Worm (Caenorhabditis elegans) whole organism, L4 larva: Measurements from ENCODE around the gene scl-13.

Experiments used
- Y75B8A.6 ChIP-seq: fragments of 200-800 bp; sonication (Bioruptor generic); IDR thresholded peaks from 2 replicates; pipeline ENCODE4 v1.3.6; 2022; ENCODE audit warnings: missing genetic modification reagents, missing genetic modification characterization, missing compliant biosample characterization
- aha-1 ChIP-seq: fragments of 150-350 bp; peaks from one replicate; lab custom pipeline; 2014; ENCODE audit warnings: missing biosample characterization, missing genetic modification characterization
- ama-1 ChIP-seq: fragments of 150-350 bp; optimal IDR thresholded peaks from 2 replicates; lab custom pipeline; 2014; ENCODE audit warnings: inconsistent platforms, mixed read lengths
- daf-8 ChIP-seq: fragments of 200-800 bp; sonication (Bioruptor generic); IDR thresholded peaks from 2 replicates; pipeline ENCODE4 v1.3.6; 2022; ENCODE audit warnings: missing genetic modification characterization, missing compliant biosample characterization
- hif-1 ChIP-seq, 2 experiments: sonication (generic microtip); optimal IDR thresholded peaks; 2 replicates each; lab custom pipeline; 2016 to 2017; ENCODE audit warnings: missing compliant biosample characterization in 2 of 2, missing genetic modification characterization in 2 of 2, missing genetic modification reagents in 2 of 2, missing genotype in 2 of 2, mild to moderate bottlenecking in 1 of 2
- jun-1 ChIP-seq: fragments of 150-350 bp; optimal IDR thresholded peaks from 2 replicates; lab custom pipeline; 2014; ENCODE audit warnings: missing biosample characterization, missing genetic modification reagents, missing genetic modification characterization
- lin-1 ChIP-seq: fragments of 200-800 bp; sonication (Bioruptor generic); IDR thresholded peaks from 2 replicates; pipeline ENCODE4 v1.3.6; 2022; ENCODE audit warnings: missing genetic modification reagents, missing genetic modification characterization, missing compliant biosample characterization
- lin-15B ChIP-seq: fragments of 150-350 bp; sonication (generic microtip); optimal IDR thresholded peaks from 3 replicates; lab custom pipeline; 2014; ENCODE audit warnings: missing biosample characterization, missing genetic modification characterization
- mes-2 ChIP-seq: sonication (generic microtip); optimal IDR thresholded peaks from 2 replicates; lab custom pipeline; 2016; ENCODE audit warnings: missing genotype, mild to moderate bottlenecking, missing genetic modification characterization, missing compliant biosample characterization; ENCODE audit not compliant: poor library complexity, severe bottlenecking
- mxl-3 ChIP-seq: fragments of 200-800 bp; sonication (Bioruptor generic); optimal IDR thresholded peaks from 2 replicates; lab custom pipeline; 2018; ENCODE audit warnings: mild to moderate bottlenecking, missing genetic modification characterization, missing compliant biosample characterization
- nhr-48 ChIP-seq: sonication (generic microtip); optimal IDR thresholded peaks from 2 replicates; lab custom pipeline; 2016; ENCODE audit warnings: mild to moderate bottlenecking, missing genetic modification characterization, missing compliant biosample characterization
- sdz-12 ChIP-seq: fragments of 200-800 bp; sonication (Bioruptor generic); optimal IDR thresholded peaks from 2 replicates; lab custom pipeline; 2018; ENCODE audit warnings: mild to moderate bottlenecking, missing genetic modification characterization, missing compliant biosample characterization
- spr-1 ChIP-seq: sonication (generic microtip); optimal IDR thresholded peaks from 2 replicates; lab custom pipeline; 2016; ENCODE audit warnings: mild to moderate bottlenecking, missing genetic modification characterization, missing compliant biosample characterization

- TF ChIP-seq hif-1 (tag; optimal IDR thresholded peaks at IDR 0.05; lab: Kevin White, UChicago) (no peak), ama-1 (no peak), lin-1 (no peak), aha-1 (tag; lab: Kevin White, UChicago) (no peak), nhr-48 (tag; lab: Kevin White, UChicago) (no peak), mes-2 (tag; lab: Kevin White, UChicago) (no peak), lin-15B (no peak), jun-1 (tag; lab: Kevin White, UChicago) (no peak), sdz-12 (GFP tag; lab: Kevin White, UChicago) (no peak), daf-8 (no peak), Y75B8A.6 (no peak), mxl-3 (no peak), spr-1 (tag; lab: Kevin White, UChicago) (no peak)
Measured at ce11 chrV:3847268-3847667, 35.8 kb upstream of the scl-13 start, which contains the start of gene nhr-185.
